Fruit fly (Drosophila melanogaster) whole organism, embryonic: ENCODE results near the gene smo.

Source experiments
- Ada2b ChIP-seq: fragments of 200-800 bp; sonication (Bioruptor generic); IDR thresholded peaks from 2 replicates; pipeline ENCODE4 v1.3.6; 2022; ENCODE audit warnings: missing biosample characterization, missing genetic modification characterization
- CG10274 ChIP-seq: fragments of 200-800 bp; sonication (Bioruptor generic); optimal IDR thresholded peaks from 3 replicates; lab custom pipeline; 2017; ENCODE audit warnings: missing biosample characterization, mild to moderate bottlenecking, missing genetic modification characterization
- CG10654 ChIP-seq: fragments of 200-800 bp; sonication (Bioruptor generic); optimal IDR thresholded peaks from 2 replicates; lab custom pipeline; 2016; ENCODE audit warnings: missing biosample characterization, missing genetic modification characterization
- CG11093 ChIP-seq: fragments of 200-800 bp; sonication (Bioruptor generic); IDR thresholded peaks from 3 replicates; pipeline ENCODE4 v1.3.6; 2022; ENCODE audit warnings: missing biosample characterization, missing genetic modification characterization
- CG13123 ChIP-seq: fragments of 200-800 bp; sonication (Bioruptor generic); optimal IDR thresholded peaks from 2 replicates; lab custom pipeline; 2016; ENCODE audit warnings: missing biosample characterization, missing genetic modification characterization
- CG1529 ChIP-seq: fragments of 200-800 bp; sonication (Bioruptor generic); optimal IDR thresholded peaks from 3 replicates; lab custom pipeline; 2018; ENCODE audit warnings: missing biosample characterization, missing genetic modification characterization
- CG17612 ChIP-seq: fragments of 200-800 bp; sonication (Bioruptor generic); IDR thresholded peaks from 2 replicates; pipeline ENCODE4 v1.3.6; 2022; ENCODE audit warnings: missing biosample characterization, missing genetic modification characterization
- CG18011 ChIP-seq: fragments of 200-800 bp; sonication (Bioruptor generic); optimal IDR thresholded peaks from 2 replicates; lab custom pipeline; 2017; ENCODE audit warnings: missing biosample characterization, missing genetic modification characterization, mild to moderate bottlenecking, moderate library complexity, missing genotype
- CG2199 ChIP-seq: fragments of 200-800 bp; sonication (Bioruptor generic); IDR thresholded peaks from 3 replicates; pipeline ENCODE4 v1.3.6; 2022; ENCODE audit warnings: missing biosample characterization, missing genetic modification characterization
- CG2202 ChIP-seq: fragments of 200-800 bp; sonication (Bioruptor generic); optimal IDR thresholded peaks from 2 replicates; lab custom pipeline; 2018; ENCODE audit warnings: missing biosample characterization, mild to moderate bottlenecking, missing genetic modification characterization
- CG30403 ChIP-seq: fragments of 200-800 bp; sonication (Bioruptor generic); optimal IDR thresholded peaks from 3 replicates; lab custom pipeline; 2016; ENCODE audit warnings: missing biosample characterization, missing genetic modification characterization
- CG30431 ChIP-seq: fragments of 200-800 bp; sonication (Bioruptor generic); optimal IDR thresholded peaks from 2 replicates; lab custom pipeline; 2017; ENCODE audit warnings: missing biosample characterization, missing genetic modification characterization
- CG43689 ChIP-seq: fragments of 200-800 bp; sonication (Bioruptor generic); IDR thresholded peaks from 2 replicates; pipeline ENCODE4 v1.3.6; 2022; ENCODE audit warnings: missing biosample characterization, missing genetic modification characterization
- CG4424 ChIP-seq: fragments of 200-800 bp; sonication (Bioruptor generic); optimal IDR thresholded peaks from 3 replicates; lab custom pipeline; 2016; ENCODE audit warnings: missing biosample characterization, missing genetic modification characterization
- CG5245 ChIP-seq: fragments of 200-800 bp; sonication (Bioruptor generic); optimal IDR thresholded peaks from 3 replicates; lab custom pipeline; 2016; ENCODE audit warnings: missing biosample characterization, missing genetic modification characterization
- CG7271 ChIP-seq: fragments of 200-800 bp; sonication (Bioruptor generic); optimal IDR thresholded peaks from 2 replicates; lab custom pipeline; 2018; ENCODE audit warnings: missing biosample characterization, mild to moderate bottlenecking, missing genetic modification characterization, moderate library complexity
- CG7839 ChIP-seq: fragments of 200-800 bp; sonication (Bioruptor generic); optimal IDR thresholded peaks from 3 replicates; lab custom pipeline; 2018; ENCODE audit warnings: missing biosample characterization, mild to moderate bottlenecking, missing genetic modification characterization, moderate library complexity
- CG9609 ChIP-seq: fragments of 200-800 bp; sonication (Bioruptor generic); optimal IDR thresholded peaks from 3 replicates; lab custom pipeline; 2016; ENCODE audit warnings: missing biosample characterization, missing genetic modification characterization
- CG9727 ChIP-seq: fragments of 200-800 bp; sonication (Bioruptor generic); optimal IDR thresholded peaks from 3 replicates; lab custom pipeline; 2017; ENCODE audit warnings: missing biosample characterization, mild to moderate bottlenecking, missing genetic modification characterization
- CG9932 ChIP-seq: fragments of 200-800 bp; sonication (Bioruptor generic); IDR thresholded peaks from 2 replicates; pipeline ENCODE4 v1.3.6; 2022; ENCODE audit warnings: missing biosample characterization, missing genetic modification characterization
- Chrac-16 ChIP-seq: fragments of 200-800 bp; sonication (Bioruptor generic); optimal IDR thresholded peaks from 3 replicates; lab custom pipeline; 2016; ENCODE audit warnings: missing biosample characterization, missing genetic modification characterization
- CrebB ChIP-seq: fragments of 200-800 bp; sonication (Bioruptor generic); optimal IDR thresholded peaks from 3 replicates; lab custom pipeline; 2018; ENCODE audit warnings: missing biosample characterization, mild to moderate bottlenecking, missing genetic modification characterization
- D19B ChIP-seq: fragments of 200-800 bp; sonication (Bioruptor generic); optimal IDR thresholded peaks from 2 replicates; lab custom pipeline; 2017; ENCODE audit warnings: missing biosample characterization, mild to moderate bottlenecking, missing genetic modification characterization
- Ets97D ChIP-seq: fragments of 200-800 bp; sonication (Bioruptor generic); optimal IDR thresholded peaks from 3 replicates; lab custom pipeline; 2016; ENCODE audit warnings: missing biosample characterization, missing genetic modification characterization
- GATAe ChIP-seq: fragments of 200-800 bp; sonication (Bioruptor generic); conservative IDR thresholded peaks from 2 replicates; pipeline ENCODE4 v1.3.6; 2022; ENCODE audit warnings: missing biosample characterization, missing genetic modification characterization
- Gsc ChIP-seq: fragments of 200-800 bp; sonication (Bioruptor generic); IDR thresholded peaks from 2 replicates; pipeline ENCODE4 v1.3.6; 2022; ENCODE audit warnings: missing biosample characterization, missing genetic modification characterization
- Gug ChIP-seq: fragments of 200-800 bp; sonication (Bioruptor generic); IDR thresholded peaks from 4 replicates; pipeline ENCODE4 v1.3.6; 2022; ENCODE audit warnings: missing biosample characterization, missing genetic modification characterization
- H15 ChIP-seq: fragments of 200-800 bp; sonication (Bioruptor generic); IDR thresholded peaks from 3 replicates; pipeline ENCODE4 v1.3.6; 2022; ENCODE audit warnings: missing biosample characterization, missing genetic modification characterization
- H2.0 ChIP-seq: fragments of 200-800 bp; sonication (Bioruptor generic); IDR thresholded peaks from 2 replicates; pipeline ENCODE4 v1.3.6; 2022; ENCODE audit warnings: missing biosample characterization, missing genetic modification characterization
- Hr78 ChIP-seq, 2 experiments: fragments of 200-800 bp in 1 of 2; fragments of >200 bp in 1 of 2; sonication (Bioruptor generic) in 1 of 2; optimal IDR thresholded peaks; 2 replicates each; lab custom pipeline; 2017 to 2019; ENCODE audit warnings: missing biosample characterization in 2 of 2, missing genetic modification characterization in 2 of 2, mild to moderate bottlenecking in 1 of 2, moderate library complexity in 1 of 2
- MESR4 ChIP-seq: fragments of 200-800 bp; sonication (Bioruptor generic); optimal IDR thresholded peaks from 2 replicates; lab custom pipeline; 2018; ENCODE audit warnings: missing biosample characterization, mild to moderate bottlenecking, missing genetic modification characterization, moderate library complexity
- Usf ChIP-seq: fragments of 200-800 bp; sonication (Bioruptor generic); optimal IDR thresholded peaks from 2 replicates; lab custom pipeline; 2017; ENCODE audit warnings: missing genotype, missing biosample characterization, missing genetic modification characterization
- Xrp1 ChIP-seq: fragments of 200-800 bp; sonication (Bioruptor generic); IDR thresholded peaks from 2 replicates; pipeline ENCODE4 v1.3.6; 2022; ENCODE audit warnings: missing biosample characterization, missing genetic modification characterization
- ase ChIP-seq: fragments of 200-800 bp; sonication (Bioruptor generic); IDR thresholded peaks from 3 replicates; pipeline ENCODE4 v1.3.6; 2022; ENCODE audit warnings: missing biosample characterization, missing genetic modification characterization
- cg ChIP-seq: fragments of 200-800 bp; sonication (Bioruptor generic); optimal IDR thresholded peaks from 3 replicates; lab custom pipeline; 2019; ENCODE audit warnings: missing biosample characterization, mild to moderate bottlenecking, missing genetic modification characterization, moderate library complexity
- chn ChIP-seq: fragments of 200-800 bp; sonication (Bioruptor generic); optimal IDR thresholded peaks from 2 replicates; lab custom pipeline; 2016; ENCODE audit warnings: missing biosample characterization, missing genetic modification characterization
- dpn ChIP-seq, 2 experiments: fragments of 200-800 bp; sonication (Bioruptor generic); optimal IDR thresholded peaks; 3 replicates each; lab custom pipeline; 2016; ENCODE audit warnings: missing biosample characterization in 2 of 2, missing genetic modification characterization in 2 of 2
- dysf ChIP-seq: fragments of 200-800 bp; sonication (Bioruptor generic); IDR thresholded peaks from 3 replicates; pipeline ENCODE4 v1.3.6; 2022; ENCODE audit warnings: missing biosample characterization, missing genetic modification characterization
- ems ChIP-seq: fragments of 200-800 bp; sonication (Bioruptor generic); optimal IDR thresholded peaks from 3 replicates; lab custom pipeline; 2016; ENCODE audit warnings: missing biosample characterization, missing genetic modification characterization
- grau ChIP-seq: fragments of 200-800 bp; optimal IDR thresholded peaks from 3 replicates; lab custom pipeline; 2019; ENCODE audit warnings: missing biosample characterization, mild to moderate bottlenecking, missing genetic modification characterization, moderate library complexity
- ind ChIP-seq: fragments of 200-800 bp; sonication (Bioruptor generic); optimal IDR thresholded peaks from 3 replicates; lab custom pipeline; 2016; ENCODE audit warnings: missing biosample characterization, missing genetic modification characterization
- insv ChIP-seq, 2 experiments: fragments of 200-800 bp; sonication (Bioruptor generic); optimal IDR thresholded peaks; 3 replicates each; lab custom pipeline; 2016 to 2018; ENCODE audit warnings: missing biosample characterization in 2 of 2, missing genetic modification characterization in 2 of 2
- ken ChIP-seq: fragments of 200-800 bp; sonication (Bioruptor generic); IDR thresholded peaks from 3 replicates; pipeline ENCODE4 v1.3.6; 2022; ENCODE audit warnings: missing biosample characterization, missing genetic modification characterization
- klu ChIP-seq: fragments of 200-800 bp; sonication (Bioruptor generic); IDR thresholded peaks from 2 replicates; pipeline ENCODE4 v1.3.6; 2022; ENCODE audit warnings: missing biosample characterization, missing genetic modification characterization
- mld ChIP-seq: fragments of 200-800 bp; sonication (Bioruptor generic); IDR thresholded peaks from 3 replicates; pipeline ENCODE4 v1.3.6; 2022; ENCODE audit warnings: missing biosample characterization, missing genetic modification characterization; ENCODE audit not compliant: partially characterized antibody
- ro ChIP-seq: fragments of 200-800 bp; sonication (Bioruptor generic); IDR thresholded peaks from 2 replicates; pipeline ENCODE4 v1.3.6; 2022; ENCODE audit warnings: missing biosample characterization, missing genetic modification characterization
- sisA ChIP-seq: fragments of 200-800 bp; sonication (Bioruptor generic); IDR thresholded peaks from 2 replicates; pipeline ENCODE4 v1.3.6; 2022; ENCODE audit warnings: missing biosample characterization, missing genetic modification characterization
- sr ChIP-seq: fragments of 200-800 bp; sonication (Bioruptor generic); IDR thresholded peaks from 3 replicates; pipeline ENCODE4 v1.3.6; 2022; ENCODE audit warnings: missing biosample characterization, missing genetic modification characterization
- sug ChIP-seq: fragments of 200-800 bp; optimal IDR thresholded peaks from 2 replicates; lab custom pipeline; 2019; ENCODE audit warnings: missing biosample characterization, mild to moderate bottlenecking, missing genetic modification characterization, moderate library complexity
- tin ChIP-seq: fragments of 200-800 bp; sonication (Bioruptor generic); optimal IDR thresholded peaks from 3 replicates; lab custom pipeline; 2016; ENCODE audit warnings: missing biosample characterization, missing genetic modification characterization
- usp ChIP-seq: fragments of >200 bp; optimal IDR thresholded peaks from 2 replicates; lab custom pipeline; 2017; ENCODE audit warnings: missing biosample characterization, missing genetic modification characterization

The smo gene

DNA sequence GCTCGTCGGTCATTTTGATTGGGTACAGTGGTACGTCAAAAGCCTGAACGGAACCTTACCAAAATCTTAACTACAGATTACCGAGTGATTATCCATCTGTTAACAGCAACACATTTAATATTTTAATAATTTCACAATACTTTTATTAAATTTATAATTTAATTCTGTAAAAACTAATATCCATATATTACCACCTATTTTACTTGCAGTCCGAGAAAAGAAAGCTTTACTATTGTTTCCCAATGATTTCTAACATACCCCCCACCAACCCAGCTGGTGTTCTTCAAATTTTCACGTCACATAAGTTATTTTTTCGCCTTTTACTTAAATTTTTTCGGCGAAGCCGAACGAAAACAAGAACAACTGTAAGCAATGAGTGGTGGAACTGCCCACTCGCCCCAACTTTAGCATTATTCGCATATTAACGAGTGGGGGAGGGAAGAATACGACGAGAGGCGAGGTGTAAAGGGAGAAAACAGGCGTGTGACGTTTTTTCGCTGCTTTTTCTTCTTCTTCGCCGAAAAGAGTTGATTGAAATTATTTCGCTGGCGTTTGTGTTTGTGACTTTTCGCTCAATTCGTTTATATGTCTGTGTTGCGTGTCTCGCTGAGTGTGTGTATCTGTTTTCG lies 29.4 kb upstream of the smo start (continued):
- peak; percentile 56 for TF ChIP-seq cg (GFP tag; lab: Kevin White, UChicago)
- TF ChIP-seq CG13123: no peak
- TF ChIP-seq Gsc (GFP tag; lab: Robert Waterston, UW): no peak
- TF ChIP-seq ems (GFP tag; lab: Kevin White, UChicago): no peak
- TF ChIP-seq CG30403 (GFP tag; lab: Kevin White, UChicago): peak; percentile 56
- peak; percentile 33; the same call in 1 of the 2 replicates for TF ChIP-seq Ada2b (GFP tag; lab: Robert Waterston, UW)
- TF ChIP-seq sisA (GFP tag; lab: Robert Waterston, UW): 0 out of 2 replicates have a peak, but pooled peaks have one; percentile 12
- TF ChIP-seq Gug (GFP tag; lab: Robert Waterston, UW): peak; percentile 8; the same call in 2 of the 4 replicates
- TF ChIP-seq Chrac-16 (GFP tag; lab: Kevin White, UChicago): peak; percentile 36
- TF ChIP-seq Hr78 (GFP tag; optimal IDR thresholded peaks at IDR 0.05; lab: Kevin White, UChicago): no peak
- peak; percentile 94 for TF ChIP-seq grau (tag; lab: Kevin White, UChicago)
- TF ChIP-seq tin (GFP tag; lab: Kevin White, UChicago): peak; percentile 36
- TF ChIP-seq ase (GFP tag; lab: Robert Waterston, UW): no peak
- TF ChIP-seq ind (GFP tag; lab: Kevin White, UChicago): peak; percentile 62
- peak; percentile 22 for TF ChIP-seq CG10654
- peak; percentile 32 for TF ChIP-seq CG10274 (GFP tag; lab: Kevin White, UChicago)
- TF ChIP-seq Usf: peak; percentile 19
- TF ChIP-seq CG9609 (GFP tag; lab: Kevin White, UChicago): peak; percentile 6
- TF ChIP-seq klu (GFP tag; lab: Robert Waterston, UW): peak; percentile 42
- no peak for TF ChIP-seq mld (GFP tag; lab: Robert Waterston, UW)
- peak; percentile 58 for TF ChIP-seq dysf
- TF ChIP-seq CG2199 (GFP tag; lab: Robert Waterston, UW): 0 out of 3 replicates have a peak, but pooled peaks have one; percentile 32
- TF ChIP-seq CG1529 (GFP tag; lab: Kevin White, UChicago): no peak
- TF ChIP-seq CG2202 (tag; lab: Kevin White, UChicago): no peak
- TF ChIP-seq ken (GFP tag; lab: Robert Waterston, UW): no peak
- no peak for TF ChIP-seq sr (GFP tag; lab: Robert Waterston, UW)
- peak; percentile 5 for TF ChIP-seq CG18011 (GFP tag; lab: Kevin White, UChicago)
- peak; percentile 73 for TF ChIP-seq D19B
- TF ChIP-seq Ets97D (GFP tag; lab: Kevin White, UChicago): no peak
- peak; percentile 72 for TF ChIP-seq CG7839
- no peak for TF ChIP-seq H2.0 (GFP tag; lab: Robert Waterston, UW)
- TF ChIP-seq CG30431: no peak
- TF ChIP-seq sug (tag; lab: Kevin White, UChicago): peak; percentile 55
- TF ChIP-seq CG17612 (GFP tag; lab: Robert Waterston, UW): no peak
- TF ChIP-seq GATAe (GFP tag; lab: Robert Waterston, UW): no peak
- no peak for TF ChIP-seq CrebB (tag; lab: Kevin White, UChicago)
- TF ChIP-seq H15 (GFP tag; lab: Robert Waterston, UW): no peak
- no peak for TF ChIP-seq insv (GFP tag; optimal IDR thresholded peaks at IDR 0.05; lab: Kevin White, UChicago)
- no peak for TF ChIP-seq CG7271
- TF ChIP-seq chn: no peak
- peak; percentile 80 for TF ChIP-seq CG9727 (GFP tag; lab: Kevin White, UChicago)
- no peak for TF ChIP-seq MESR4
- TF ChIP-seq CG11093 (GFP tag; lab: Robert Waterston, UW): 0 out of 3 replicates have a peak, but pooled peaks have one; percentile 40
- TF ChIP-seq ro (GFP tag; lab: Robert Waterston, UW): no peak
- TF ChIP-seq CG4424: peak; percentile 37
- no peak for TF ChIP-seq CG5245 (GFP tag; lab: Kevin White, UChicago)
- TF ChIP-seq usp (GFP tag; lab: Kevin White, UChicago): no peak
- TF ChIP-seq dpn (GFP tag; optimal IDR thresholded peaks at IDR 0.05; lab: Kevin White, UChicago): peak in 1 of 2 experiments; percentile 40
- TF ChIP-seq CG9932 (GFP tag; lab: Robert Waterston, UW): peak; percentile 72
- TF ChIP-seq Xrp1: peak; percentile 54
- TF ChIP-seq CG43689 (GFP tag; lab: Robert Waterston, UW): no peak
